Fruit fly (Drosophila melanogaster) whole organism, adult: ENCODE measurements around the gene Ir68b.

Source experiments
- CG11617 ChIP-seq: fragments of 200-800 bp; sonication (Bioruptor generic); optimal IDR thresholded peaks from 2 replicates; lab custom pipeline; 2017; ENCODE audit warnings: mild to moderate bottlenecking, missing biosample characterization, missing genetic modification reagents, missing genetic modification characterization
- CG12768 ChIP-seq: fragments of 200-800 bp; sonication (Bioruptor generic); optimal IDR thresholded peaks from 2 replicates; lab custom pipeline; 2017; ENCODE audit warnings: missing biosample characterization, missing genetic modification characterization, mild to moderate bottlenecking, moderate library complexity, missing genetic modification reagents
- CG14711 ChIP-seq: fragments of 200-800 bp; sonication (Bioruptor generic); optimal IDR thresholded peaks from 2 replicates; lab custom pipeline; 2018; ENCODE audit warnings: missing biosample characterization, mild to moderate bottlenecking, missing genetic modification characterization, moderate library complexity
- CG1620 ChIP-seq: fragments of 200-800 bp; sonication (Bioruptor generic); optimal IDR thresholded peaks from 2 replicates; lab custom pipeline; 2016; ENCODE audit warnings: missing biosample characterization, missing genetic modification characterization
- CG33017 ChIP-seq: fragments of 200-800 bp; sonication (Bioruptor generic); optimal IDR thresholded peaks from 2 replicates; lab custom pipeline; 2018; ENCODE audit warnings: missing biosample characterization, mild to moderate bottlenecking, missing genetic modification characterization, moderate library complexity
- CG5204 ChIP-seq: fragments of 200-800 bp; sonication (Bioruptor generic); optimal IDR thresholded peaks from 2 replicates; lab custom pipeline; 2016; ENCODE audit warnings: missing biosample characterization, missing genetic modification characterization
- CG7045 ChIP-seq: fragments of 200-800 bp; sonication (Bioruptor generic); optimal IDR thresholded peaks from 2 replicates; lab custom pipeline; 2017; ENCODE audit warnings: missing biosample characterization, mild to moderate bottlenecking, missing genetic modification characterization
- CG7101 ChIP-seq: fragments of 200-800 bp; sonication (Bioruptor generic); optimal IDR thresholded peaks from 2 replicates; lab custom pipeline; 2018; ENCODE audit warnings: missing biosample characterization, mild to moderate bottlenecking, missing genetic modification characterization, moderate library complexity
- Clk ChIP-seq: fragments of 200-800 bp; sonication (Bioruptor generic); optimal IDR thresholded peaks from 2 replicates; lab custom pipeline; 2017; ENCODE audit warnings: missing biosample characterization, missing genetic modification characterization
- Crg-1 ChIP-seq: fragments of 200-800 bp; sonication (Bioruptor generic); optimal IDR thresholded peaks from 2 replicates; lab custom pipeline; 2016; ENCODE audit warnings: missing biosample characterization, missing genetic modification characterization
- Hr96 ChIP-seq: fragments of 200-800 bp; sonication (Bioruptor generic); optimal IDR thresholded peaks from 2 replicates; lab custom pipeline; 2016; ENCODE audit warnings: missing biosample characterization, missing genetic modification characterization
- Mnt ChIP-seq: fragments of 200-800 bp; sonication (Bioruptor generic); optimal IDR thresholded peaks from 2 replicates; lab custom pipeline; 2016; ENCODE audit warnings: missing biosample characterization, mild to moderate bottlenecking, missing genetic modification characterization
- bab1 ChIP-seq: fragments of 200-800 bp; sonication (Bioruptor generic); optimal IDR thresholded peaks from 3 replicates; lab custom pipeline; 2019; ENCODE audit warnings: missing biosample characterization, mild to moderate bottlenecking, missing genetic modification characterization, moderate library complexity
- cic ChIP-seq: fragments of 200-800 bp; sonication (Bioruptor generic); optimal IDR thresholded peaks from 2 replicates; lab custom pipeline; 2017; ENCODE audit warnings: missing biosample characterization, mild to moderate bottlenecking, missing genetic modification characterization, moderate library complexity
- cnc ChIP-seq, 2 experiments: fragments of >200 bp; optimal IDR thresholded peaks; 2 replicates each; lab custom pipeline; 2017
- kay ChIP-seq: fragments of 200-800 bp; sonication (Bioruptor generic); peaks from one replicate; lab custom pipeline; 2016; ENCODE audit warnings: missing biosample characterization, missing genetic modification characterization, borderline replicate concordance
- ovo ChIP-seq: fragments of 200-800 bp; sonication (Bioruptor generic); optimal IDR thresholded peaks from 2 replicates; lab custom pipeline; 2016; ENCODE audit warnings: missing biosample characterization, missing genetic modification characterization
- pad ChIP-seq: fragments of 200-800 bp; sonication (Bioruptor generic); optimal IDR thresholded peaks from 3 replicates; lab custom pipeline; 2017; ENCODE audit warnings: missing biosample characterization, missing genetic modification characterization, mild to moderate bottlenecking, moderate library complexity, missing genetic modification reagents
- tj ChIP-seq: fragments of 200-800 bp; sonication (Bioruptor generic); optimal IDR thresholded peaks from 3 replicates; lab custom pipeline; 2017; ENCODE audit warnings: missing biosample characterization, mild to moderate bottlenecking, missing genetic modification characterization, moderate library complexity
- toe ChIP-seq: fragments of 200-800 bp; sonication (Bioruptor generic); optimal IDR thresholded peaks from 2 replicates; lab custom pipeline; 2016; ENCODE audit warnings: missing biosample characterization, missing genetic modification characterization

Ir68b gene

dm6 chr3L:12082521-12082841 is 44.7 kb downstream of the Ir68b start:
- TF ChIP-seq cic (GFP tag; lab: Kevin White, UChicago), result no peak
- no peak for TF ChIP-seq CG33017 (tag; lab: Kevin White, UChicago)
- TF ChIP-seq CG11617 (GFP tag; lab: Kevin White, UChicago), result no peak
- no peak for TF ChIP-seq CG7045 (GFP tag; lab: Kevin White, UChicago)
- no peak for TF ChIP-seq Clk
- TF ChIP-seq pad (GFP tag; lab: Kevin White, UChicago), result no peak
- no peak for TF ChIP-seq Crg-1 (GFP tag; lab: Kevin White, UChicago)

- no peak for TF ChIP-seq kay (GFP tag; lab: Kevin White, UChicago)
- no peak for TF ChIP-seq ovo (GFP tag; lab: Kevin White, UChicago)
- TF ChIP-seq Crg-1 (GFP tag; lab: Kevin White, UChicago), result no peak
- no peak for TF ChIP-seq pad (GFP tag; lab: Kevin White, UChicago)
- TF ChIP-seq CG33017 (tag; lab: Kevin White, UChicago), result no peak
- TF ChIP-seq CG1620, result no peak
- TF ChIP-seq cic (GFP tag; lab: Kevin White, UChicago), result peak; percentile 77
- no peak for TF ChIP-seq Clk
- no peak for TF ChIP-seq cnc (optimal IDR thresholded peaks at IDR 0.05; lab: Kevin White, UChicago)
- peak; percentile 29 for TF ChIP-seq CG12768
- TF ChIP-seq CG7101 (tag; lab: Kevin White, UChicago), result no peak
- TF ChIP-seq Hr96 (GFP tag; lab: Kevin White, UChicago), result peak; percentile 38
- TF ChIP-seq CG14711 (tag; lab: Kevin White, UChicago), result peak; percentile 3
- peak; percentile 77 for TF ChIP-seq tj
- TF ChIP-seq bab1 (GFP tag; lab: Kevin White, UChicago), result peak; percentile 20
- peak; percentile 28 for TF ChIP-seq Mnt
- peak; percentile 59 for TF ChIP-seq CG11617 (GFP tag; lab: Kevin White, UChicago)
- peak; percentile 2 for TF ChIP-seq toe (GFP tag; lab: Kevin White, UChicago)
- peak; percentile 20 for TF ChIP-seq CG5204 (GFP tag; lab: Kevin White, UChicago)
- TF ChIP-seq CG7045 (GFP tag; lab: Kevin White, UChicago), result peak; percentile 1
These were observed 45.3 kb downstream of the Ir68b start, which contains the start of gene Sema5c for dm6 chr3L:12081679-12082520. Sema5c (minus strand) TSS chr3L:12081830.

dm6 chr3L:12080423-12080822 is 46.8 kb downstream of the Ir68b start:
- TF ChIP-seq Clk (no peak), Hr96 (GFP tag; lab: Kevin White, UChicago) (no peak), cic (GFP tag; lab: Kevin White, UChicago) (no peak), kay (GFP tag; lab: Kevin White, UChicago) (no peak), CG7101 (tag; lab: Kevin White, UChicago) (no peak), pad (GFP tag; lab: Kevin White, UChicago) (no peak), toe (GFP tag; lab: Kevin White, UChicago) (no peak), CG5204 (GFP tag; lab: Kevin White, UChicago) (no peak), Crg-1 (GFP tag; lab: Kevin White, UChicago) (no peak), cnc (optimal IDR thresholded peaks at IDR 0.05; lab: Kevin White, UChicago) (no peak), CG12768 (no peak), bab1 (GFP tag; lab: Kevin White, UChicago) (no peak), CG14711 (tag; lab: Kevin White, UChicago) (no peak), Mnt (no peak), CG7045 (GFP tag; lab: Kevin White, UChicago) (no peak), CG1620 (no peak), CG33017 (tag; lab: Kevin White, UChicago) (no peak), ovo (GFP tag; lab: Kevin White, UChicago) (no peak), tj (no peak)

dm6 chr3L:12079319-12079933 is 47.8 kb downstream of the Ir68b start:
- no peak for TF ChIP-seq CG7101 (tag; lab: Kevin White, UChicago)
- TF ChIP-seq Clk, result no peak
- TF ChIP-seq CG14711 (tag; lab: Kevin White, UChicago), result no peak
- TF ChIP-seq CG12768, result no peak
- TF ChIP-seq Hr96 (GFP tag; lab: Kevin White, UChicago), result no peak
- TF ChIP-seq ovo (GFP tag; lab: Kevin White, UChicago), result no peak

- TF ChIP-seq cic (GFP tag; lab: Kevin White, UChicago) (peak; percentile 11), CG5204 (GFP tag; lab: Kevin White, UChicago) (peak; percentile 37), CG33017 (tag; lab: Kevin White, UChicago) (peak; percentile 63), CG11617 (GFP tag; lab: Kevin White, UChicago) (no peak), CG7101 (tag; lab: Kevin White, UChicago) (peak; percentile 4), CG7045 (GFP tag; lab: Kevin White, UChicago) (peak; percentile 29), Mnt (peak; percentile 14), toe (GFP tag; lab: Kevin White, UChicago) (peak; percentile 6), ovo (GFP tag; lab: Kevin White, UChicago) (no peak)
These were observed 48.5 kb downstream of the Ir68b start for dm6 chr3L:12078551-12079318.
